Worm (Caenorhabditis elegans): ENCODE measurements around the gene epg-9.

Gene epg-9

ce11 chrIV:2639666-2640273 lies 38.8 kb downstream of the epg-9 start (continued):
- TF ChIP-seq C08G9.2 (tag; optimal IDR thresholded peaks at IDR 0.05) = peak; percentile 36
- no peak for TF ChIP-seq fkh-10 (GFP tag; optimal IDR thresholded peaks at IDR 0.05)
- no peak for TF ChIP-seq unc-42 (tag; optimal IDR thresholded peaks at IDR 0.05)
- no peak for TF ChIP-seq pag-3 (tag; optimal IDR thresholded peaks at IDR 0.05; ENCODE audit: borderline replicate concordance)
- peak; percentile 38 for TF ChIP-seq sox-4 (tag; optimal IDR thresholded peaks at IDR 0.05)
- TF ChIP-seq che-1 (tag; optimal IDR thresholded peaks at IDR 0.05) = peak; percentile 61
- TF ChIP-seq madf-2 (tag; optimal IDR thresholded peaks at IDR 0.05) = no peak
- no peak for TF ChIP-seq ceh-30 (tag; optimal IDR thresholded peaks at IDR 0.05)
- TF ChIP-seq ceh-22 (tag; optimal IDR thresholded peaks at IDR 0.05) = no peak
- TF ChIP-seq ceh-9 (tag; optimal IDR thresholded peaks at IDR 0.05) = peak; percentile 65
- TF ChIP-seq F13H6.1 (tag; optimal IDR thresholded peaks at IDR 0.05) = no peak
- TF ChIP-seq ahr-1 (tag; optimal IDR thresholded peaks at IDR 0.05) = no peak
- TF ChIP-seq pat-9 (tag; optimal IDR thresholded peaks at IDR 0.05) = no peak
- no peak for TF ChIP-seq npax-4 (tag; optimal IDR thresholded peaks at IDR 0.05)
- TF ChIP-seq tbx-7 (tag; optimal IDR thresholded peaks at IDR 0.05) = no peak
- no peak for TF ChIP-seq pha-4 (tag; optimal IDR thresholded peaks at IDR 0.05)
- no peak for TF ChIP-seq ceh-19 (GFP tag; optimal IDR thresholded peaks at IDR 0.05)
- no peak for TF ChIP-seq dmd-4 (tag; optimal IDR thresholded peaks at IDR 0.05; ENCODE audit: borderline replicate concordance)
- peak; percentile 40 for TF ChIP-seq ceh-6 (GFP tag; optimal IDR thresholded peaks at IDR 0.05)
- TF ChIP-seq nhr-11 (tag; optimal IDR thresholded peaks at IDR 0.05) = no peak
- peak; percentile 40 for TF ChIP-seq elt-2 (tag; optimal IDR thresholded peaks at IDR 0.05)
- TF ChIP-seq C38D4.7 (GFP tag; optimal IDR thresholded peaks at IDR 0.05) = peak; percentile 44
- TF ChIP-seq pha-2 (tag; optimal IDR thresholded peaks at IDR 0.05) = peak; percentile 47
- peak; percentile 63 for TF ChIP-seq K02D7.2 (tag; optimal IDR thresholded peaks at IDR 0.05)
- TF ChIP-seq ceh-31 (tag; optimal IDR thresholded peaks at IDR 0.05) = peak; percentile 4
- TF ChIP-seq ztf-16 (tag; optimal IDR thresholded peaks at IDR 0.05) = peak; percentile 9
- no peak for TF ChIP-seq ceh-2 (tag; optimal IDR thresholded peaks at IDR 0.05)
- peak; percentile 56 for TF ChIP-seq hlh-13 (GFP tag; optimal IDR thresholded peaks at IDR 0.05)
- TF ChIP-seq sdc-2 (tag; optimal IDR thresholded peaks at IDR 0.05) = no peak

ce11 chrIV:2640950-2641349 lies 40.0 kb downstream of the epg-9 start, which contains the start of the genes mdf-2 and nduv-3:
Gene mdf-2 (minus strand): TSS chrIV:2641125.
Gene nduv-3 (plus strand): TSS chrIV:2641310.
- peak; percentile 41 for TF ChIP-seq ceh-14 (tag; optimal IDR thresholded peaks at IDR 0.05)
- peak; percentile 44 for TF ChIP-seq unc-42 (tag; optimal IDR thresholded peaks at IDR 0.05)
- TF ChIP-seq ceh-48 (tag; optimal IDR thresholded peaks at IDR 0.05) = peak; percentile 93
- no peak for TF ChIP-seq pax-1 (tag; optimal IDR thresholded peaks at IDR 0.05)
- peak; percentile 11 for TF ChIP-seq tbx-2 (tag; optimal IDR thresholded peaks at IDR 0.05)
- no peak for TF ChIP-seq ceh-34 (tag; optimal IDR thresholded peaks at IDR 0.05)
- TF ChIP-seq pha-4 (tag; optimal IDR thresholded peaks at IDR 0.05) = no peak
- no peak for TF ChIP-seq C38D4.7 (GFP tag; optimal IDR thresholded peaks at IDR 0.05)
- TF ChIP-seq dve-1 (tag; optimal IDR thresholded peaks at IDR 0.05) = no peak
- peak; percentile 47 for TF ChIP-seq unc-55 (GFP tag; optimal IDR thresholded peaks at IDR 0.05)
- TF ChIP-seq nfya-1 (tag; optimal IDR thresholded peaks at IDR 0.05) = peak; percentile 49
- no peak for TF ChIP-seq elt-4 (tag; optimal IDR thresholded peaks at IDR 0.05)

- TF ChIP-seq ama-1 (optimal IDR thresholded peaks at IDR 0.05) (no peak), F13H6.1 (tag; optimal IDR thresholded peaks at IDR 0.05) (no peak), zip-5 (tag; optimal IDR thresholded peaks at IDR 0.05) (no peak), unc-3 (GFP tag; conservative IDR thresholded peaks at IDR 0.05) (no peak), unc-3 (tag; optimal IDR thresholded peaks at IDR 0.05) (no peak), pax-1 (tag; optimal IDR thresholded peaks at IDR 0.05) (no peak), tbx-7 (tag; optimal IDR thresholded peaks at IDR 0.05) (no peak), npax-4 (tag; optimal IDR thresholded peaks at IDR 0.05) (no peak), ceh-24 (tag; optimal IDR thresholded peaks at IDR 0.05) (no peak)
Measured at ce11 chrIV:2642054-2642453, 41.1 kb downstream of the epg-9 start.

Data from whole organism, late embryonic.